Worm (Caenorhabditis elegans) whole organism, late embryonic: ENCODE data around the gene cpg-19.
A peak's percentile ranks its signal among the peaks of the same experiment; 100 is the strongest.

Experiments used
- C08G9.2 ChIP-seq: sonication (generic microtip); optimal IDR thresholded peaks from 2 replicates; lab custom pipeline; 2016; ENCODE audit warnings: mild to moderate bottlenecking, missing genetic modification characterization, moderate library complexity, missing compliant biosample characterization
- F13H6.1 ChIP-seq: sonication (generic microtip); optimal IDR thresholded peaks from 2 replicates; lab custom pipeline; 2016; ENCODE audit warnings: missing genetic modification characterization, missing compliant biosample characterization
- K09A11.1 ChIP-seq: sonication (generic microtip); optimal IDR thresholded peaks from 2 replicates; lab custom pipeline; 2017; ENCODE audit warnings: antibody characterized with exemption, mild to moderate bottlenecking, missing genetic modification characterization, missing compliant biosample characterization; ENCODE audit not compliant: insufficient read depth
- ceh-14 ChIP-seq: sonication (generic microtip); optimal IDR thresholded peaks from 2 replicates; lab custom pipeline; 2016; ENCODE audit warnings: missing genotype, missing genetic modification characterization, missing compliant biosample characterization
- ceh-19 ChIP-seq: fragments of 200-800 bp; sonication (Bioruptor generic); optimal IDR thresholded peaks from 2 replicates; lab custom pipeline; 2018; ENCODE audit warnings: mild to moderate bottlenecking, missing genetic modification characterization, missing compliant biosample characterization
- ceh-2 ChIP-seq: sonication (generic microtip); optimal IDR thresholded peaks from 2 replicates; lab custom pipeline; 2016; ENCODE audit warnings: missing genotype, missing genetic modification characterization, missing compliant biosample characterization
- ceh-22 ChIP-seq: sonication (generic microtip); optimal IDR thresholded peaks from 2 replicates; lab custom pipeline; 2017; ENCODE audit warnings: missing biosample characterization, missing genetic modification characterization
- ceh-30 ChIP-seq: fragments of 150-350 bp; optimal IDR thresholded peaks from 2 replicates; lab custom pipeline; 2014; ENCODE audit warnings: missing biosample characterization, missing genetic modification characterization
- ceh-31 ChIP-seq: sonication (generic microtip); optimal IDR thresholded peaks from 2 replicates; lab custom pipeline; 2016; ENCODE audit warnings: missing genetic modification characterization, missing compliant biosample characterization
- ceh-34 ChIP-seq: sonication (generic microtip); optimal IDR thresholded peaks from 2 replicates; lab custom pipeline; 2016; ENCODE audit warnings: mild to moderate bottlenecking, missing genetic modification characterization, missing compliant biosample characterization
- ceh-48 ChIP-seq: sonication (generic microtip); optimal IDR thresholded peaks from 2 replicates; lab custom pipeline; 2016; ENCODE audit warnings: missing genetic modification characterization, inconsistent platforms, missing compliant biosample characterization
- ceh-6 ChIP-seq: fragments of 200-800 bp; sonication (Bioruptor generic); optimal IDR thresholded peaks from 2 replicates; lab custom pipeline; 2018; ENCODE audit warnings: mild to moderate bottlenecking, missing genetic modification characterization, missing compliant biosample characterization
- ceh-9 ChIP-seq: sonication (generic microtip); optimal IDR thresholded peaks from 2 replicates; lab custom pipeline; 2016; ENCODE audit warnings: mild to moderate bottlenecking, missing genetic modification characterization, inconsistent platforms, missing compliant biosample characterization
- che-1 ChIP-seq: sonication (generic microtip); optimal IDR thresholded peaks from 2 replicates; lab custom pipeline; 2016; ENCODE audit warnings: mild to moderate bottlenecking, missing genetic modification characterization, missing compliant biosample characterization
- ets-4 ChIP-seq: sonication (generic microtip); optimal IDR thresholded peaks from 2 replicates; lab custom pipeline; 2016; ENCODE audit warnings: missing genetic modification characterization, missing compliant biosample characterization
- fax-1 ChIP-seq: sonication (generic microtip); optimal IDR thresholded peaks from 2 replicates; lab custom pipeline; 2016; ENCODE audit warnings: missing genotype, missing genetic modification characterization, missing compliant biosample characterization
- fkh-10 ChIP-seq: fragments of 150-350 bp; optimal IDR thresholded peaks from 2 replicates; lab custom pipeline; 2014; ENCODE audit warnings: missing biosample characterization, missing genetic modification reagents, missing genetic modification characterization
- fkh-6 ChIP-seq: sonication (generic microtip); optimal IDR thresholded peaks from 2 replicates; lab custom pipeline; 2016; ENCODE audit warnings: missing genetic modification characterization, missing compliant biosample characterization
- hlh-13 ChIP-seq: fragments of 200-800 bp; sonication (Bioruptor generic); optimal IDR thresholded peaks from 2 replicates; lab custom pipeline; 2018; ENCODE audit warnings: mild to moderate bottlenecking, missing genetic modification characterization, missing compliant biosample characterization
- hlh-30 ChIP-seq: sonication (generic microtip); optimal IDR thresholded peaks from 2 replicates; lab custom pipeline; 2017; ENCODE audit warnings: antibody characterized with exemption, missing genetic modification characterization, missing compliant biosample characterization; ENCODE audit not compliant: insufficient read depth
- hlh-8 ChIP-seq: sonication (generic microtip); optimal IDR thresholded peaks from 2 replicates; lab custom pipeline; 2016; ENCODE audit warnings: missing genotype, missing genetic modification characterization, missing compliant biosample characterization
- lim-6 ChIP-seq: sonication (generic microtip); optimal IDR thresholded peaks from 2 replicates; lab custom pipeline; 2016; ENCODE audit warnings: missing genetic modification characterization, missing compliant biosample characterization
- lin-11 ChIP-seq: fragments of 200-800 bp; sonication (Bioruptor generic); optimal IDR thresholded peaks from 2 replicates; lab custom pipeline; 2018; ENCODE audit warnings: mild to moderate bottlenecking, missing genetic modification characterization, missing compliant biosample characterization
- nfya-1 ChIP-seq: sonication (generic microtip); optimal IDR thresholded peaks from 2 replicates; lab custom pipeline; 2017; ENCODE audit warnings: missing genetic modification characterization, mild to moderate bottlenecking, missing compliant biosample characterization, antibody characterized with exemption, moderate library complexity
- nhr-11 ChIP-seq: fragments of 150-350 bp; optimal IDR thresholded peaks from 2 replicates; lab custom pipeline; 2014; ENCODE audit warnings: missing biosample characterization, missing genetic modification characterization
- nhr-232 ChIP-seq: sonication (generic microtip); optimal IDR thresholded peaks from 2 replicates; lab custom pipeline; 2016; ENCODE audit warnings: missing genetic modification characterization, missing compliant biosample characterization
- npax-4 ChIP-seq: sonication (generic microtip); optimal IDR thresholded peaks from 2 replicates; lab custom pipeline; 2016; ENCODE audit warnings: missing genetic modification characterization, missing compliant biosample characterization
- odd-2 ChIP-seq: sonication (generic microtip); optimal IDR thresholded peaks from 2 replicates; lab custom pipeline; 2017; ENCODE audit warnings: antibody characterized with exemption, mild to moderate bottlenecking, missing genetic modification characterization, missing compliant biosample characterization
- pag-3 ChIP-seq: sonication (generic microtip); optimal IDR thresholded peaks from 2 replicates; lab custom pipeline; 2016; ENCODE audit warnings: missing compliant biosample characterization, missing genetic modification characterization, borderline replicate concordance
- pax-1 ChIP-seq: fragments of 150-350 bp; optimal IDR thresholded peaks from 2 replicates; lab custom pipeline; 2014; ENCODE audit warnings: missing biosample characterization, missing genetic modification characterization
- pha-2 ChIP-seq: sonication (generic microtip); optimal IDR thresholded peaks from 2 replicates; lab custom pipeline; 2017; ENCODE audit warnings: mild to moderate bottlenecking, missing genetic modification characterization, missing compliant biosample characterization
- pha-4 ChIP-seq: fragments of 150-350 bp; optimal IDR thresholded peaks from 2 replicates; lab custom pipeline; 2018; ENCODE audit warnings: missing biosample characterization, missing genetic modification reagents, missing genetic modification characterization
- pqm-1 ChIP-seq: sonication (generic microtip); optimal IDR thresholded peaks from 2 replicates; lab custom pipeline; 2016; ENCODE audit warnings: missing genetic modification characterization, missing compliant biosample characterization
- rnt-1 ChIP-seq: sonication (generic microtip); optimal IDR thresholded peaks from 2 replicates; lab custom pipeline; 2016; ENCODE audit warnings: missing genetic modification characterization, missing compliant biosample characterization
- sdc-2 ChIP-seq: sonication (generic microtip); optimal IDR thresholded peaks from 2 replicates; lab custom pipeline; 2016; ENCODE audit warnings: missing genotype, missing genetic modification characterization, missing compliant biosample characterization
- tbx-2 ChIP-seq: sonication (generic microtip); optimal IDR thresholded peaks from 2 replicates; lab custom pipeline; 2016; ENCODE audit warnings: missing genetic modification characterization, missing compliant biosample characterization
- ttx-3 ChIP-seq: sonication (generic microtip); optimal IDR thresholded peaks from 2 replicates; lab custom pipeline; 2016; ENCODE audit warnings: missing genetic modification reagents, missing genetic modification characterization, missing compliant biosample characterization
- unc-3 ChIP-seq, 2 experiments: fragments of 200-800 bp in 1 of 2; sonication (Bioruptor generic) in 1 of 2; sonication (generic microtip) in 1 of 2; conservative IDR thresholded peaks in 1 of 2; optimal IDR thresholded peaks in 1 of 2; 2 replicates each; pipeline versions ENCODE4 v1.3.6 to Lab custom; 2016 to 2022; ENCODE audit warnings: missing compliant biosample characterization in 2 of 2, missing genetic modification characterization in 2 of 2, missing genetic modification reagents in 1 of 2
- unc-42 ChIP-seq: sonication (generic microtip); optimal IDR thresholded peaks from 2 replicates; lab custom pipeline; 2016; ENCODE audit warnings: missing genotype, missing genetic modification characterization, missing compliant biosample characterization
- unc-55 ChIP-seq: sonication (generic microtip); optimal IDR thresholded peaks from 2 replicates; lab custom pipeline; 2017; ENCODE audit warnings: missing biosample characterization, missing genetic modification reagents, missing genetic modification characterization
- unc-86 ChIP-seq: sonication (generic microtip); optimal IDR thresholded peaks from 2 replicates; lab custom pipeline; 2016; ENCODE audit warnings: missing genetic modification characterization, missing compliant biosample characterization

cpg-19 gene

ce11 chrX:16634708-16635107, 13.1 kb downstream of the cpg-19 start (continued):
- peak; percentile 91 for TF ChIP-seq unc-86 (tag; lab: Kevin White, UChicago)
- TF ChIP-seq ceh-31 (tag; lab: Kevin White, UChicago), result peak; percentile 88
- TF ChIP-seq C08G9.2 (tag; lab: Kevin White, UChicago), result peak; percentile 82
- TF ChIP-seq sdc-2 (tag; lab: Kevin White, UChicago), result peak; percentile 95
- TF ChIP-seq ttx-3 (tag; lab: Kevin White, UChicago), result peak; percentile 90
- no peak for TF ChIP-seq ceh-30 (tag; lab: Kevin White, UChicago)
- peak; percentile 83 for TF ChIP-seq fkh-6 (tag; lab: Kevin White, UChicago)
- peak; percentile 91 for TF ChIP-seq ceh-14 (tag; lab: Kevin White, UChicago)
- peak; percentile 93 for TF ChIP-seq tbx-2 (tag; lab: Kevin White, UChicago)
- TF ChIP-seq npax-4 (tag; lab: Kevin White, UChicago), result peak; percentile 90
- peak; percentile 90 for TF ChIP-seq ceh-6 (GFP tag; lab: Kevin White, UChicago)
- TF ChIP-seq ceh-9 (tag; lab: Kevin White, UChicago), result peak; percentile 76
- peak; percentile 85 for TF ChIP-seq unc-3 (GFP tag; conservative IDR thresholded peaks at IDR 0.05; lab: Robert Waterston, UW)
- peak; percentile 83 for TF ChIP-seq unc-3 (tag; optimal IDR thresholded peaks at IDR 0.05; lab: Kevin White, UChicago)
- peak; percentile 33 for TF ChIP-seq unc-55 (GFP tag; lab: Kevin White, UChicago)
- TF ChIP-seq ceh-22, result peak; percentile 68
- TF ChIP-seq pha-4, result no peak
- TF ChIP-seq hlh-13, result peak; percentile 91
- peak; percentile 81 for TF ChIP-seq hlh-8
- peak; percentile 66 for TF ChIP-seq unc-42 (tag; lab: Kevin White, UChicago)
- TF ChIP-seq hlh-30 (tag; lab: Kevin White, UChicago), result peak; percentile 48
- TF ChIP-seq fkh-10 (GFP tag; lab: Kevin White, UChicago), result no peak
- TF ChIP-seq K09A11.1 (tag; lab: Kevin White, UChicago), result peak; percentile 80
- peak; percentile 95 for TF ChIP-seq ceh-19 (GFP tag; lab: Kevin White, UChicago)
- peak; percentile 90 for TF ChIP-seq F13H6.1
- no peak for TF ChIP-seq pax-1 (tag; lab: Kevin White, UChicago)
- TF ChIP-seq ceh-48 (tag; lab: Kevin White, UChicago), result peak; percentile 83
- TF ChIP-seq lin-11 (tag; lab: Kevin White, UChicago), result peak; percentile 87

ce11 chrX:16641678-16642077, 20.1 kb downstream of the cpg-19 start:
- peak; percentile 12 for TF ChIP-seq nfya-1 (tag; lab: Kevin White, UChicago)
- no peak for TF ChIP-seq sdc-2 (tag; lab: Kevin White, UChicago)

ce11 chrX:16643246-16643645, 21.6 kb downstream of the cpg-19 start:
- no peak for TF ChIP-seq pqm-1 (tag; lab: Kevin White, UChicago)
- no peak for TF ChIP-seq fkh-6 (tag; lab: Kevin White, UChicago)
- no peak for TF ChIP-seq unc-55 (GFP tag; lab: Kevin White, UChicago)
- TF ChIP-seq odd-2, result no peak

ce11 chrX:16644889-16645288, 23.3 kb downstream of the cpg-19 start:
- TF ChIP-seq C08G9.2 (tag; lab: Kevin White, UChicago), result no peak
- TF ChIP-seq F13H6.1, result no peak
- TF ChIP-seq tbx-2 (tag; lab: Kevin White, UChicago), result no peak
- no peak for TF ChIP-seq pag-3
- no peak for TF ChIP-seq fax-1 (tag; lab: Kevin White, UChicago)
- TF ChIP-seq nhr-11 (tag; lab: Kevin White, UChicago), result no peak
- no peak for TF ChIP-seq nhr-232
- no peak for TF ChIP-seq ets-4 (tag; lab: Kevin White, UChicago)
- TF ChIP-seq lim-6 (tag; lab: Kevin White, UChicago), result no peak
- no peak for TF ChIP-seq pha-2 (tag; lab: Kevin White, UChicago)
- no peak for TF ChIP-seq ceh-2
- TF ChIP-seq che-1 (tag; lab: Kevin White, UChicago), result no peak
- no peak for TF ChIP-seq ceh-34 (tag; lab: Kevin White, UChicago)
- TF ChIP-seq rnt-1 (tag; lab: Kevin White, UChicago), result no peak
